Worm (Caenorhabditis elegans) whole organism, mixed stage, embryonic: ENCODE data around the gene F58B4.7.

Experiments
- blmp-1 ChIP-seq: fragments of 150-350 bp; optimal IDR thresholded peaks from 2 replicates; lab custom pipeline; 2014; ENCODE audit warnings: missing biosample characterization, missing genetic modification characterization
- lsy-2 ChIP-seq: fragments of 150-350 bp; optimal IDR thresholded peaks from 2 replicates; lab custom pipeline; 2014; ENCODE audit warnings: missing biosample characterization, missing genetic modification characterization
- mab-5 ChIP-seq: fragments of 150-350 bp; optimal IDR thresholded peaks from 2 replicates; lab custom pipeline; 2014; ENCODE audit warnings: missing biosample characterization, missing genetic modification characterization
- nhr-237 ChIP-seq: fragments of 150-350 bp; optimal IDR thresholded peaks from 2 replicates; lab custom pipeline; 2014; ENCODE audit warnings: missing biosample characterization, missing genetic modification characterization
- snpc-4 ChIP-seq: fragments of 150-350 bp; optimal IDR thresholded peaks from 2 replicates; lab custom pipeline; 2014; ENCODE audit warnings: missing biosample characterization, missing genetic modification characterization
- ztf-11 ChIP-seq: fragments of 150-350 bp; optimal IDR thresholded peaks from 2 replicates; lab custom pipeline; 2014; ENCODE audit warnings: missing biosample characterization, missing genetic modification characterization

DNA sequence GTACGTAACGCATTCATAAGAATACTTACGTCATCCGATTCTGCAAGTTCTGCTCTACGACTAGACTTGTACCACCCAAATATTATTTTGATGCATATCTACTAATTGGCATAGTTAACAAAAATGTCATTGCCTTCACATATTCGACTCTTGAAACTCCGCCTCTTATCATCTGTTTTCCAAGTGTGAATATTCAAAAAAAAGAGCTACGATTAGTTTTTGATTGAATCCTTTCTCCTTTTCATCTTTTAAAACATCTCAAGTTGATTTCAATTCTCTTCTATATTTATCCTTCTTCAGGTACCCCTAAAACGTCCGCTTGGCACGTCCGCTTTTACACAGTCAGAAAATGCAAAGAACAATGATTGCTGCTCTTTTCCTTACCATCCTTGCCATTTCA lies 24.8 kb upstream of the F58B4.7 start, which contains the start of gene F17C11.2:
- TF ChIP-seq ztf-11 (no peak), blmp-1 (no peak), lsy-2 (tag; lab: Kevin White, UChicago) (no peak), snpc-4 (tag; lab: Kevin White, UChicago) (no peak), mab-5 (tag; lab: Kevin White, UChicago) (no peak), nhr-237 (tag; lab: Kevin White, UChicago) (no peak)
